Fruit fly (Drosophila melanogaster): ENCODE results near the gene C15.

The C15 gene

DNA sequence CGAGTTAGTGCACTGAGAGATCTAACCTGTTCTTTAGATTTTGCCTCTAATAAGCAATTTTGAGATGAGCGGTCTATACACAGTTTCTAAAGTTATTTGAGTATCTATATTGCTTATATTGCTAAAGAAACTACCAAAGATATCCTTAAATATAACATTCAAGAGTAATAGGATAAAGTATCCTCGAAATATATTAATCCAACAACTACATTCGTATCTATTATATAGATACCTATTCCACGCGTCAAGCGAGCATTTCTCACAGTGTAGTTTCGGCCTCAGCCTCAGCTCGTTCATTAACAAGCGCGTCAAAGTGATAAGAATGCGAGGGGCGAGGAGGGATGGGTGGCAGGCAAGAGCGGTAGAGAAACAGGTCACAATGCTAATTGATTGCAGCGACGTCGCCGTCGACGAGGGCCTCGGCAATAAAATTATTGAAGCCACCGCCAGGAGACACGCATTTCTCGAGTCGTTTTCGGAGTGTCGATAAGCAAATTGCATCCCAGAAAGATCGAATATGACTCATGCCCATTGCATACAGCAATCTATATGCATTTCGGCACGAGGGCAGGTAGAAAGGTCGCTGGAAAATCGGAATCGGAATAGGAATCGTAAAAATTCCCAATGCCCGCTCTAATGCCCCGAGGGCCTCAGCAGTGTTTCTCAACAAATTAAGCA is 6.1 kb upstream of the C15 start (continued):
- TF ChIP-seq Ets21C (GFP tag; optimal IDR thresholded peaks at IDR 0.05) (peak; percentile 55), vri (GFP tag; optimal IDR thresholded peaks at IDR 0.05) (no peak), spab (GFP tag; optimal IDR thresholded peaks at IDR 0.05) (peak; percentile 47), CG8319 (GFP tag; optimal IDR thresholded peaks at IDR 0.05) (peak; percentile 63), CG16779 (tag; optimal IDR thresholded peaks at IDR 0.05) (no peak), Eip75B (GFP tag; optimal IDR thresholded peaks at IDR 0.05) (peak; percentile 69), cyc (GFP tag; optimal IDR thresholded peaks at IDR 0.05) (peak; percentile 66), CG31627 (GFP tag; optimal IDR thresholded peaks at IDR 0.05) (peak; percentile 79), Hr4 (GFP tag; optimal IDR thresholded peaks at IDR 0.05) (peak; percentile 21), Eip93F (GFP tag; optimal IDR thresholded peaks at IDR 0.05) (no peak), CG11762 (GFP tag; optimal IDR thresholded peaks at IDR 0.05; ENCODE audit: insufficient read depth) (peak; percentile 4), net (GFP tag; optimal IDR thresholded peaks at IDR 0.05) (peak; percentile 56), Hr39 (GFP tag; optimal IDR thresholded peaks at IDR 0.05) (peak; percentile 75), Gug (GFP tag; IDR thresholded peaks at IDR 0.05) (0 out of 2 replicates have a peak, but pooled peaks have one; percentile 26), dac (GFP tag; optimal IDR thresholded peaks at IDR 0.05) (no peak), fkh (GFP tag; optimal IDR thresholded peaks at IDR 0.05) (no peak), CG3919 (GFP tag; optimal IDR thresholded peaks at IDR 0.05) (peak; percentile 44), CG6854 (GFP tag; optimal IDR thresholded peaks at IDR 0.05) (no peak), esn (GFP tag; optimal IDR thresholded peaks at IDR 0.05) (peak; percentile 68)

DNA sequence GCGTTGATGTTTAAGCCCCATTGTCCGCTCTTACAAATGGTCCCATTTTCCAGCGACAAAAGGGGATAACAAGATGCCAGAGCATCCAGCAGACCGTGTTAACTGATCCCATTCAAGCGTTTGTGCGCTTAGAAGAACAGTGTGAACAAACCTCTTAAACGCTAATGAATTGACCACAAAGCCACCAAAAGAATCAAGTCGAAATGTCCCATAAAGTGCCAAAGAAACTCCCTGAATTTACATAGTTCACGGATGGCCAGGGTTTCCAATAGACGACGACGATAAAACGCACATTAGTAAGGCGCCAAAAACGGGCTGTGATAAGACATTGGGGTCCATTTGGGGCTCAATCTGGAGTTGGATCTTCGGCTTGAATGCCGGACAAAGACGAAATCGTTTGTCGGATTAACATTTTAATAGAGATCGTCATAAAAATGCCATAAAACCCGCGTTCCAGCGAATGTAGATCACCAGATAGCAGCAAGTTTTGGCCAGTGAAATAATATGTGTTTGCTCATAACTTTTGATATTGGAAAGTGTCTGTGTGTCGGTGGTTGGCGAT is 1.6 kb downstream of the C15 start:
- TF ChIP-seq esn (GFP tag; optimal IDR thresholded peaks at IDR 0.05) (no peak), Blimp-1 (GFP tag; optimal IDR thresholded peaks at IDR 0.05) (no peak), topi (GFP tag; optimal IDR thresholded peaks at IDR 0.05) (no peak), Lpt (GFP tag; optimal IDR thresholded peaks at IDR 0.05) (no peak), ss (GFP tag; optimal IDR thresholded peaks at IDR 0.05) (no peak), dac (GFP tag; optimal IDR thresholded peaks at IDR 0.05) (no peak), lz (GFP tag; optimal IDR thresholded peaks at IDR 0.05) (no peak), svp (GFP tag) (no peak), CG6276 (GFP tag; optimal IDR thresholded peaks at IDR 0.05) (no peak), Eip78C (GFP tag) (no peak), CG11294 (GFP tag; IDR thresholded peaks at IDR 0.05) (no peak), CG8119 (GFP tag; IDR thresholded peaks at IDR 0.05) (no peak), achi (GFP tag; optimal IDR thresholded peaks at IDR 0.05) (no peak), CG6854 (GFP tag; optimal IDR thresholded peaks at IDR 0.05) (no peak), CG8319 (GFP tag; optimal IDR thresholded peaks at IDR 0.05) (no peak), fd85E (GFP tag; optimal IDR thresholded peaks at IDR 0.05) (no peak), CG6163 (GFP tag; IDR thresholded peaks at IDR 0.05) (no peak), CG6792 (GFP tag; optimal IDR thresholded peaks at IDR 0.05) (no peak), CG1621 (tag; optimal IDR thresholded peaks at IDR 0.05) (no peak), CG11762 (GFP tag; optimal IDR thresholded peaks at IDR 0.05; ENCODE audit: insufficient read depth) (no peak)

DNA sequence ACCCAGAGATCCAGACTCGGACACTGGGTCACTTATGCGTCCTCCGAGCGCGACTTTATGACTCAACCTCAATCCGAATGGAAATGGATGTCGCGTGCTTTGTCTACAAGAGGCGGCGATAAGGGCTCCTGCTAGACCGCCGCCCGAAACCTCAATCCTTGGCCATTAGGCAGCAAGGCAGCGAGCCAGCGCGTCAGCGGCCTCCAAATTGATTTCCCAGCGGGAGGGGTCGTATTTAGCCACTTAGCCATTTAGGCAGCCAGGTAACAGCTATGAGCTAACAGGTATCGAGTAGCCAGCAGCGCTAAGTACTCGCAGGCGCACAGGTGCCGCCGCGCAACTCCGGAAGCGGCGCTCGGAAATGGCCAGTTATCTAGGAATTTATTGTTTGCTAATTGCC is 6.5 kb downstream of the C15 start:
- TF ChIP-seq Sox102F (GFP tag; optimal IDR thresholded peaks at IDR 0.05) (no peak), CG6163 (GFP tag; IDR thresholded peaks at IDR 0.05) (no peak), CG6792 (GFP tag; optimal IDR thresholded peaks at IDR 0.05) (no peak), Eip75B (GFP tag; optimal IDR thresholded peaks at IDR 0.05) (no peak), Met (GFP tag; optimal IDR thresholded peaks at IDR 0.05) (no peak), CG4318 (GFP tag; optimal IDR thresholded peaks at IDR 0.05) (no peak), CG11762 (GFP tag; optimal IDR thresholded peaks at IDR 0.05; ENCODE audit: insufficient read depth) (no peak), Lpt (GFP tag; optimal IDR thresholded peaks at IDR 0.05) (no peak), CG3919 (GFP tag; optimal IDR thresholded peaks at IDR 0.05) (no peak), Gug (GFP tag; IDR thresholded peaks at IDR 0.05) (no peak), Ets21C (GFP tag; optimal IDR thresholded peaks at IDR 0.05) (no peak), CG8319 (GFP tag; optimal IDR thresholded peaks at IDR 0.05) (no peak), net (GFP tag; optimal IDR thresholded peaks at IDR 0.05) (no peak), ss (GFP tag; optimal IDR thresholded peaks at IDR 0.05) (no peak)
